Fruit fly (Drosophila melanogaster): ENCODE measurements around the gene TP53INP.

- TF ChIP-seq pan (optimal IDR thresholded peaks at IDR 0.05) (no peak), psq (optimal IDR thresholded peaks at IDR 0.05) (no peak), CG8478 (optimal IDR thresholded peaks at IDR 0.05) (no peak), EcR (GFP tag; optimal IDR thresholded peaks at IDR 0.05) (no peak), usp (GFP tag; optimal IDR thresholded peaks at IDR 0.05) (no peak)
These were observed 51.3 kb downstream of the TP53INP start, which contains the start of gene CG11345 for dm6 chr3L:4458063-4458462.
